Worm (Caenorhabditis elegans) whole organism, early embryonic: ENCODE measurements around the gene catp-6.

Experiments
- B0310.2 ChIP-seq: sonication (generic microtip); optimal IDR thresholded peaks from 2 replicates; lab custom pipeline; 2016; ENCODE audit warnings: mild to moderate bottlenecking, missing genetic modification characterization, missing compliant biosample characterization
- F13C5.2 ChIP-seq: sonication (generic microtip); optimal IDR thresholded peaks from 2 replicates; lab custom pipeline; 2017; ENCODE audit warnings: mild to moderate bottlenecking, missing genetic modification characterization, inconsistent platforms, missing compliant biosample characterization
- aly-1 ChIP-seq: sonication (generic microtip); optimal IDR thresholded peaks from 2 replicates; lab custom pipeline; 2016; ENCODE audit warnings: missing genetic modification characterization, missing compliant biosample characterization
- ama-1 ChIP-seq: fragments of 150-350 bp; optimal IDR thresholded peaks from 2 replicates; lab custom pipeline; 2014
- ceh-13 ChIP-seq: fragments of 200-800 bp; sonication (Bioruptor generic); optimal IDR thresholded peaks from 2 replicates; lab custom pipeline; 2018; ENCODE audit warnings: mild to moderate bottlenecking, missing genetic modification characterization, missing compliant biosample characterization
- ceh-36 ChIP-seq: sonication (generic microtip); optimal IDR thresholded peaks from 2 replicates; lab custom pipeline; 2016; ENCODE audit warnings: missing genetic modification characterization, inconsistent platforms, missing compliant biosample characterization
- ets-7 ChIP-seq: sonication (generic microtip); optimal IDR thresholded peaks from 2 replicates; lab custom pipeline; 2016; ENCODE audit warnings: missing genotype, missing genetic modification characterization, missing compliant biosample characterization
- flt-1 ChIP-seq: fragments of 200-800 bp; sonication (Bioruptor generic); IDR thresholded peaks from 2 replicates; pipeline ENCODE4 v1.3.6; 2022; ENCODE audit warnings: missing genetic modification characterization, missing compliant biosample characterization
- hmbx-1 ChIP-seq: sonication (generic microtip); optimal IDR thresholded peaks from 2 replicates; lab custom pipeline; 2016; ENCODE audit warnings: mild to moderate bottlenecking, missing genetic modification characterization, missing compliant biosample characterization
- hmg-4 ChIP-seq: fragments of 200-800 bp; sonication (Bioruptor generic); optimal IDR thresholded peaks from 2 replicates; lab custom pipeline; 2018; ENCODE audit warnings: mild to moderate bottlenecking, missing genetic modification characterization, missing compliant biosample characterization
- hnd-1 ChIP-seq: sonication (generic microtip); optimal IDR thresholded peaks from 2 replicates; lab custom pipeline; 2016; ENCODE audit warnings: missing genetic modification characterization, missing compliant biosample characterization
- pes-1 ChIP-seq: fragments of 200-800 bp; sonication (Bioruptor generic); IDR thresholded peaks from 2 replicates; pipeline ENCODE4 v1.3.6; 2022; ENCODE audit warnings: missing genetic modification reagents, missing genetic modification characterization, missing compliant biosample characterization
- scrt-1 ChIP-seq: fragments of 200-800 bp; sonication (Bioruptor generic); IDR thresholded peaks from 2 replicates; pipeline ENCODE4 v1.3.6; 2022; ENCODE audit warnings: missing genetic modification characterization, missing compliant biosample characterization
- sea-1 ChIP-seq: fragments of 200-800 bp; sonication (Bioruptor generic); conservative IDR thresholded peaks from 2 replicates; pipeline ENCODE4 v1.3.6; 2022; ENCODE audit warnings: missing genetic modification characterization, missing compliant biosample characterization
- tbx-11 ChIP-seq: fragments of 200-800 bp; sonication (Bioruptor generic); IDR thresholded peaks from 2 replicates; pipeline ENCODE4 v1.3.6; 2022; ENCODE audit warnings: missing genetic modification characterization, missing compliant biosample characterization
- tbx-37 ChIP-seq: fragments of 200-800 bp; sonication (Bioruptor generic); conservative IDR thresholded peaks from 2 replicates; pipeline ENCODE4 v1.3.6; 2022; ENCODE audit warnings: missing genetic modification reagents, missing genetic modification characterization, missing compliant biosample characterization
- tra-4 ChIP-seq: sonication (generic microtip); optimal IDR thresholded peaks from 2 replicates; lab custom pipeline; 2017; ENCODE audit warnings: missing genetic modification characterization, missing compliant biosample characterization

The catp-6 gene

DNA sequence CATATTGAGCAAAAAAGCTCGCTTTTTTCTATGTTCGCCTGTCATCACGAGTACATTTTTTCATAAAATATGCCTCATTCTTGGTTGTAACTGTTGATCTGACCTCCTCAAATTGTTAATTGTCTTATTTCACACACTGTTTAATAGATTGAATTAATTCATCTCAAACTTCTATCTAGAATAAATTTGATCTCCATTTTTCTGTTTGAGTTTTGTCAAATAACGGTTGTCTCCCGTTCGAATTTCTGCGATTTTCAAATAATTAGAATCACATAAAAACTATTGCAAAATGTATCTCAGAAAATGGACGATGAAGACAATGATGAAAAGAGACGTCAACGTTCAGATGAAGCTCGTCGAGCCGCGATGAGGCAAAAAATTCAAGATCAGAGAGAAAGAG is 37.5 kb upstream of the catp-6 start, which contains the start of gene K07F5.14:
Gene K07F5.14, plus strand, starts transcription at position 301 of the 400 bp plus-strand sequence.
- no peak for TF ChIP-seq tbx-11
- no peak for TF ChIP-seq pes-1 (GFP tag; lab: Robert Waterston, UW)
- no peak for TF ChIP-seq ceh-13 (GFP tag; lab: Kevin White, UChicago)
- no peak for TF ChIP-seq hnd-1 (tag; lab: Kevin White, UChicago)
- no peak for TF ChIP-seq ceh-36
- TF ChIP-seq aly-1: no peak
- TF ChIP-seq scrt-1: no peak
- no peak for TF ChIP-seq hmbx-1 (tag; lab: Kevin White, UChicago)
- TF ChIP-seq sea-1 (GFP tag; lab: Robert Waterston, UW): no peak
- no peak for TF ChIP-seq hmg-4 (GFP tag; lab: Kevin White, UChicago)
- TF ChIP-seq tbx-37 (GFP tag; lab: Robert Waterston, UW): no peak
- TF ChIP-seq F13C5.2 (tag; lab: Kevin White, UChicago): no peak
- TF ChIP-seq ama-1 (lab: Kevin White, UChicago): no peak
- TF ChIP-seq B0310.2 (tag; lab: Kevin White, UChicago): no peak
- TF ChIP-seq flt-1 (GFP tag; lab: Robert Waterston, UW): no peak
- TF ChIP-seq ets-7: no peak
- no peak for TF ChIP-seq tra-4 (tag; lab: Kevin White, UChicago)

DNA sequence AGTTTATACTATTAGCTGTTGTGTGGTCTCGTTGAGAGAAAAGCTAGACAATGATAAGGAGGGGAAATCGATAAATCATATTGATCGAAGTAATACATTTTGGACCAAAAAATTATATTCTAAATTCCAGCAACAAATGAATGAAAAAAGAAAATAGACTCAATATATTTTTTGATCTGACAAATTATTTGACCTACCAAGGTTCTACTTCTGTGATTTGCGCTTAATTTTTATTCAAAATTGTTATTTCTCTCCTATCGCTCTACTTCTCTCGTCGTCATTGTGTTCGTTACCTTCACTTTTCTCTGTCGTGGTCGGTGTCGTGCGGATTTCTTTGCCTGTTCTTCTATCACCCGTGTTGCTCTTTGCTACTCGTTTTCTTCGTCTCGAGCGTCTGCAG is 34.6 kb upstream of the catp-6 start:
- no peak for TF ChIP-seq tbx-11
- no peak for TF ChIP-seq ceh-13 (GFP tag; lab: Kevin White, UChicago)
- TF ChIP-seq flt-1 (GFP tag; lab: Robert Waterston, UW): no peak
- TF ChIP-seq sea-1 (GFP tag; lab: Robert Waterston, UW): no peak
- no peak for TF ChIP-seq F13C5.2 (tag; lab: Kevin White, UChicago)
- no peak for TF ChIP-seq aly-1
- no peak for TF ChIP-seq tbx-37 (GFP tag; lab: Robert Waterston, UW)
- TF ChIP-seq hmg-4 (GFP tag; lab: Kevin White, UChicago): no peak
- TF ChIP-seq pes-1 (GFP tag; lab: Robert Waterston, UW): no peak
- TF ChIP-seq B0310.2 (tag; lab: Kevin White, UChicago): no peak
- TF ChIP-seq ama-1 (lab: Kevin White, UChicago): no peak

DNA sequence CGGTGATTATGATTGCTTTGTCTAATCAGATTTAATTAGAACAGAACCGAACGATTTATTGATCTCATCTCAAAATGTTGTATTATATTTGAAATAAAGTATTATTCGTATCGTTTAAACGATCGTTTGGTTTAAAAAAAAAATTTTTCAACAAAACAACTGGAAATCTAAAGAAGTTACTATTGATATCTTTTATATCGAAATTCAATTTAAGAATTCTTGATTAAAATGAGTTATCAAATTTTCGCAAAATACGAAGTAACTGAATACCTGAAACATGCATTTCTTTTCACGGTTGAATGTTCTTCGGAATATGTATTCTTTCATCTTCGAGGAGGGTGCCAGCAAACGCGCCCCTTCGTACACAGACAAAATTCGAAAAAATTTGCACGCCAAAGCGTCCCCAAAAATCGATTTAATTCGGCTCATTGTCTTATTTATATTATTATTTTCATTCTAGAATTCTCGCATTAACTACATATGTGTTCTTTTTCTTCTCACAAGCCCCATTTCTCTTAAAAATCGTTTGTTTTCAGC is 33.6 kb upstream of the catp-6 start, which contains the start of gene npp-1:
Gene npp-1, plus strand, starts transcription at position 537 of the 537 bp plus-strand sequence.
- TF ChIP-seq B0310.2 (tag; lab: Kevin White, UChicago) (no peak), aly-1 (no peak), ceh-36 (no peak), flt-1 (GFP tag; lab: Robert Waterston, UW) (no peak)

DNA sequence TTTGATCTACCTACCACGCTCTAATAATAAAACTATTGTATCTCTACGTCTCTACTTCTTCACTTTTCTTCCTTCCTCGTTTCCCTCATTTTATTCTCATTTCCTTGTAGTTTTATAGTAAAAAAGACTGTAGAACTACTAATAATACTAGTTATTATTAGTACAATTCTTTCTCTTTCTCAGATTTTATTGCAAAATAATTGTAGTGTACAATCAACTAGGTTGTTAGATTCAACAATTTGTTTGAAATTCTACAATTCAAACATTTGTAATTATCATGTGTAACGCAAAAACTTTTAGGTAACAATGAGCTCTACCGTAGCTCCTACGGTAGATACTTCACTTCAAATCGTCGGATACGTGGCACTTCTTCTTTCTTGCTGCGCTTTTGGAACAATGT is 31.3 kb upstream of the catp-6 start, which contains the start of gene K07F5.12:
Gene K07F5.12, plus strand, starts transcription at position 301 of the 400 bp plus-strand sequence.
- TF ChIP-seq hmbx-1 (tag; lab: Kevin White, UChicago) (no peak), flt-1 (GFP tag; lab: Robert Waterston, UW) (no peak), ets-7 (no peak), tbx-11 (no peak), pes-1 (GFP tag; lab: Robert Waterston, UW) (no peak), tra-4 (tag; lab: Kevin White, UChicago) (no peak), hnd-1 (tag; lab: Kevin White, UChicago) (no peak), scrt-1 (no peak), tbx-37 (GFP tag; lab: Robert Waterston, UW) (no peak), ceh-36 (no peak), ama-1 (lab: Kevin White, UChicago) (no peak), sea-1 (GFP tag; lab: Robert Waterston, UW) (no peak), F13C5.2 (tag; lab: Kevin White, UChicago) (no peak), hmg-4 (GFP tag; lab: Kevin White, UChicago) (no peak), ceh-13 (GFP tag; lab: Kevin White, UChicago) (no peak), B0310.2 (tag; lab: Kevin White, UChicago) (no peak), aly-1 (no peak)

DNA sequence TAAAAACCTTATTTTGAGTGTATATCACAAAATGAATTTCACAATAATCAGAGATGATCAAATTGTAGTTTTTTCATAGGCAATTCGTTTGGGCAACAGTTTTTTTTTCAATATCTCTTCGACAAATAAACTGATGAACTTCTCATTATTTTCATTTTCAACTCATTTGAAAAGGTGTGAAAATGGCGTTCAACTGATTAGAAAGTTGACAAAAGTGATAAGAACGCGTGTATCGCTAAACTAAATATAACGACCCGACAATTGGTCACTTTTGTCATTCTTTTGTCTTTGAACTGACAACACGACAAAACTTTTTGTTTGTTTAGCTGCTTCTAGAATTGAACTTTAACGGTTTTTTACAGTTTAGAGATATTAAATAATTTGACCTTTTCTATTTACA is 30.6 kb upstream of the catp-6 start:
- no peak for TF ChIP-seq hmg-4 (GFP tag; lab: Kevin White, UChicago)

DNA sequence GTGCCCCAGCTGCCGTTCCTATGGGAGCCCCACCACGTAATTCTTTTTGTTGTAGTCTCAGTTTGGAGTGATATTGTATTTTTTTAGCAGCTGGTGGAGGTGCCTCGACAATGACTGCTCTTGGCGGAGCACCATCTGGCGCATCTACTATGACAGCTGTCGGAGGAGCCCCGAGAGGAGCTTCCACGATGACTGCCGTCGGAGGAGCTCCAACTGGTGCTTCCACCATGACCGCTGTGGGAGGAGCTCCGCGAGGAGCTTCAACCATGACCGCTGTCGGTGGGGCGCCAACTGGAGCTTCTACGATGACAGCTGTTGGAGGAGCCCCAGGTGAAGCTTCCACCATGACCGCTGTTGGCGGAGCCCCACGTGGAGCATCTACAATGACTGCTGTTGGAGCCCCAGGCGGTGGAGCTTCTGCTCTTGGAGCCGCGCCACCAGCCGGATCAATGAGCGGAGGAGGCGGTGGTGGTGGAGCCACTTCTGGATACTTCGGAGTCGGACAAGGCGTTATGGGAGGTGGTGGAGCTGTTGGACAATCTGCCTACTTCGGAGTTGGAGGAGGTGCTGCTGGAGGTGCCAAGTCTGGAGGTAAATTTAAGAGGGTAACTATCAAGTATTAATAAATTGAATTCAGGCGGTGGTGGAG is 28.6 kb upstream of the catp-6 start:
- TF ChIP-seq sea-1 (GFP tag; lab: Robert Waterston, UW) (no peak), hmg-4 (GFP tag; lab: Kevin White, UChicago) (no peak), aly-1 (peak; percentile 50)

DNA sequence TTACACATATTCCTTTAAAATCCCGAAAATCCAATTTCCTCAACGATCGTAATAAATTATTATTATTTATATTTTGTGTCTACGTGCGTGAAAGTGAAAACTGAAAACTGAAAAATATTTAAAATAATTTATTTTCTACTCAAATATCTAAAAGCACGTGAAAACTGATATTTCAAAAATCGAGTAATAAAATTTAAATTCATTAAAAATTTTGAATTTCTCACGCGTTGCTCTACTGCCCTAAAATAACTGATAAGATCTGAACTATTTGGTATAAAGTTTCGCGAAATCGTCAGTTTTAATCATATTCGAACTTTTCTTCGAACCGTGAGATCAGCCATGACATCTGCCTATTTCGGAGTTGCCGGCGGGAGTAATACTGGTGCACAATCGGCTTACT is 27.9 kb upstream of the catp-6 start, which contains the start of gene ssq-1:
Gene ssq-1, plus strand, starts transcription at position 301 of the 400 bp plus-strand sequence.
- TF ChIP-seq aly-1 (no peak), F13C5.2 (tag; lab: Kevin White, UChicago) (no peak), ceh-13 (GFP tag; lab: Kevin White, UChicago) (no peak), ets-7 (no peak), hmg-4 (GFP tag; lab: Kevin White, UChicago) (no peak), pes-1 (GFP tag; lab: Robert Waterston, UW) (no peak), sea-1 (GFP tag; lab: Robert Waterston, UW) (no peak), tbx-11 (no peak)

DNA sequence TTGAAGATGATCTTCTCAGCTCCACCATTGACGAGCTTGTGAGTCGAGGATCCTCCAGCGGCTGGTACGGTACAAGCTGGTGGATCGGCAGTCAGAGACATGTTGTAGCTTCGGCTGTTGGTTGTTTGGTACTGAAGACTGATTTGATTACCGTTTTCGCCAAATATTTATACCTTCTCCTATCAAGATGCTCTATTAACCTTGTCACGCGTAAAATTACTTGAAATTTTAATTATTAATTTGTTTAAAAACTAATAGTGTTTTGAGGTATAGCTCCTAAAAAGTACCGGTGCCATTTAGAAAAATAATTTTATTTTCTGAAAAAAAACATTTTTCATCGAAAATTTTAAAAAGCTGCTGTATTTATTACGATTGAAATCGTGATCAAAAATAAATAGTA is 26.6 kb upstream of the catp-6 start, which contains the start of gene ssp-10:
Gene ssp-10, minus strand, starts transcription at position 101 of the 400 bp plus-strand sequence.
- TF ChIP-seq ceh-36: no peak
- no peak for TF ChIP-seq tbx-11
- no peak for TF ChIP-seq aly-1
- TF ChIP-seq hmg-4 (GFP tag; lab: Kevin White, UChicago): no peak
- TF ChIP-seq pes-1 (GFP tag; lab: Robert Waterston, UW): no peak
- no peak for TF ChIP-seq ets-7
- no peak for TF ChIP-seq scrt-1
- no peak for TF ChIP-seq tbx-37 (GFP tag; lab: Robert Waterston, UW)
- TF ChIP-seq hmbx-1 (tag; lab: Kevin White, UChicago): no peak
- TF ChIP-seq tra-4 (tag; lab: Kevin White, UChicago): no peak
- no peak for TF ChIP-seq ama-1 (lab: Kevin White, UChicago)
- TF ChIP-seq hnd-1 (tag; lab: Kevin White, UChicago): no peak
- TF ChIP-seq sea-1 (GFP tag; lab: Robert Waterston, UW): no peak
